Worm (Caenorhabditis elegans): ENCODE measurements around the gene rpi-1.

ce11 chrII:14005183-14005582 is 43.0 kb upstream of the rpi-1 start:
- TF ChIP-seq gmeb-1 (tag; optimal IDR thresholded peaks at IDR 0.05), result no peak
- no peak for TF ChIP-seq ztf-11 (tag; optimal IDR thresholded peaks at IDR 0.05)
- TF ChIP-seq F13H6.1 (tag; optimal IDR thresholded peaks at IDR 0.05), result no peak
- TF ChIP-seq nhr-11 (tag; optimal IDR thresholded peaks at IDR 0.05), result no peak
- no peak for TF ChIP-seq lin-11 (tag; optimal IDR thresholded peaks at IDR 0.05)
- no peak for TF ChIP-seq ceh-16 (tag; optimal IDR thresholded peaks at IDR 0.05)
- TF ChIP-seq ama-1 (optimal IDR thresholded peaks at IDR 0.05), result no peak
- TF ChIP-seq lsy-2 (tag; optimal IDR thresholded peaks at IDR 0.05), result no peak
- no peak for TF ChIP-seq nhr-237 (tag; optimal IDR thresholded peaks at IDR 0.05)
